Fruit fly (Drosophila melanogaster): ENCODE measurements around the gene Nab2.

Nab2 gene

dm6 chr3R:24318217-24319082 is at the start of gene Nab2, which contains the start of gene BRWD3:
Gene Nab2 (minus strand): TSS chr3R:24318419.
Gene BRWD3 (plus strand): TSS chr3R:24319000.
- TF ChIP-seq CG17801 (GFP tag; optimal IDR thresholded peaks at IDR 0.05; ENCODE audit: partially characterized antibody): peak; percentile 17

DNA sequence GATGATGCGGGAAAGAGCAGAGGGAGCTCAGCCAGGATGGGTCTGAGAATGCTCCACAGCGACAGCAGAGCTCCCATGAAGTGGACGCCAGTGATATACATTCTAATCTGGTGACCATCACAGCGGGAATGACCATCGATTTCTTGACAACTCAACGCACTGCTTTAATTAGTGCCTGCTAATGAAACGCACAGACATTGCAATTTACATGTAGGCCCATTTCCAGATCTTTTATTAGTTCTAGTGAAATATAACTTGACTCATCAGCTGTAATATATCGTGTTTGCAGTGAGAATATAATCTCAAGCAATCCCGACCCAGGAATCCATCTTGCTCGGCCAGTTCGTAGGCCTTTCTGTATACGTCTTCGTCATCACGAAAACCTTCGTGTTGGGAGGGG is 48.9 kb upstream of the Nab2 start, which contains the start of gene CG42811:
CG42811 (minus strand) TSS at position 101 of the 400 bp plus-strand sequence.
- no peak for TF ChIP-seq CG17801 (GFP tag; optimal IDR thresholded peaks at IDR 0.05; ENCODE audit: partially characterized antibody)

DNA sequence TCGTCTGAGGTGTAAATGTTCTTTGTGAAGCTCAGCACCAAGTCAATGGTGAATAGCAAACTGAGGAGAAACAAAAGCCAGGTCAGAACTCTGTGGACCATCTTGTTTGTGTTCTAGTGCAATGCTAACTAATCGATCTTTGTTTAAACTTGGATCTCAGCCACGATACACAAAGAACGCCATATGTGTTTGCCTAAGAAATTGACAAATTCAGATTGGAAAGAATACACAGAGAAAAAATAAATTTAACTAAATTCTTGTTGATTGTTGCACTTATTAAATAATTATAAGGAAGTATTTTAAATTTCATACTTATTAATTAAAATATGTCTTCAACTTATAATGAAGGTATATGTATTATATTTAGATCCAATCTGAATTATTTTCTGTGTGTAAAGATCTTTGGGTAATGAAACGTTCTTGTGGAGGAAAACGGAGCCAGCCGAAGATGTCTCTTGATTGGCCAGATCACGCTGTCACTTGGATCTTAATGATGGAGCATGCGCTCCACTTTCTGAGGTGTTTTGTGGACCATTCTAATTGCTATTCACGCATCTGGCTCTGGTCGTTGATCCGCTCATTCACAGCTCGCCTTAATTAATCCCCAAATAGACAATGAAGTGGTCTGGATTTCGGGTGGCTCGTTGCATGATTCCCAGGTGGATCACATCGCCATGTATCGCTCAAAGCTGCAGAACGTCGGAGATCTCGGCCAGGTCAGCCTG is 46.8 kb upstream of the Nab2 start, which contains the start of the genes CG17784 and CG13613:
CG17784 (minus strand) TSS at position 101 of the 725 bp plus-strand sequence.
CG13613 (plus strand) TSS at position 675 of the 725 bp plus-strand sequence.
- TF ChIP-seq CG17801 (GFP tag; optimal IDR thresholded peaks at IDR 0.05; ENCODE audit: partially characterized antibody): no peak

- no peak for TF ChIP-seq CG17801 (GFP tag; optimal IDR thresholded peaks at IDR 0.05; ENCODE audit: partially characterized antibody)
Measured at dm6 chr3R:24362838-24363237, 44.6 kb upstream of the Nab2 start, which contains the start of gene CG33340. Gene CG33340 (plus strand): TSS chr3R:24363138.

DNA sequence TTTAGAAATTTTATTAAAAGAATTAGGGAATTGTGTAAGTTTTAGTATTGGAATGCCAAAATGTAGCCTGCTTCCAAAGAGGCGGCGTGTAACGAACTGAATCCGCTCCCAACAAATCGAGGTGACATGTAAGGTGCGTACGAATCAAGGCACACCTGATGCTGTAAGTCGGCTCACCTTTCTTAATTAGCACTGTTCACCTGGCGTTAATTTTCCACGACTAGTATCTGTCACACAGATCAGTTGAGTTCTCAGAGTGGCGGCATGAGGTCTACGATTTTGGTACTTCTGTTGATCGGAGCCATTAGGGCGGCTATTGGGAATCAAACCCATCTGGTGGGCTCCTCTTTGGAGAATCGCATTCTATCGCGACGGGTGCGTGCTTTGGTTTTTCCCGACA is 43.4 kb upstream of the Nab2 start, which contains the start of the genes CG5762 and CG33339:
CG5762 (minus strand) TSS at position 101 of the 400 bp plus-strand sequence.
CG33339 (plus strand) TSS at position 265 of the 400 bp plus-strand sequence.
- TF ChIP-seq CG17801 (GFP tag; optimal IDR thresholded peaks at IDR 0.05; ENCODE audit: partially characterized antibody): no peak

DNA sequence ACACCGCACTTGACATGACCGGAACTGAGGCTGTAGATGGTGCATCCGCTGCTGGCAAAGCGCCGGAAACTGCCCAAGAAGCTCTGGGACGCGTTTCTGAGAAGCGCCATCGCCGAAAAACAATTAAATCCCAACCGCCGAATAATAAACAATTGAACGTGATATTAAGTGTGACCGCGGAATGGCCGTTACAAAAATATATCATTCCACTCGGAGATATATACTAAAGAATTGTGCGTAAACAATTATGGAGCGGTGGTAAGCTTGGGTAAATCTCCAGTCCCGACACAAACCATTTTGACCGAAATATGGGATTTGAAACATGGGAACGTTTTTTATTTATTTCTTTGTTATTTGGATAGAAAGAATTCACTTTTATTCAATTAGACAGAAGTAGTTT is 41.7 kb upstream of the Nab2 start, which contains the start of gene CG18528:
CG18528 (minus strand) TSS at position 188 of the 400 bp plus-strand sequence.
- TF ChIP-seq CG17801 (GFP tag; optimal IDR thresholded peaks at IDR 0.05; ENCODE audit: partially characterized antibody): no peak

dm6 chr3R:24357698-24358097 is 39.5 kb upstream of the Nab2 start, which contains the start of gene Golgin84:
Gene Golgin84 (minus strand): TSS chr3R:24357938.
- TF ChIP-seq CG17801 (GFP tag; optimal IDR thresholded peaks at IDR 0.05; ENCODE audit: partially characterized antibody): no peak

- TF ChIP-seq CG17801 (GFP tag; optimal IDR thresholded peaks at IDR 0.05; ENCODE audit: partially characterized antibody): no peak
Measured at dm6 chr3R:24353448-24353847, 35.2 kb upstream of the Nab2 start.

DNA sequence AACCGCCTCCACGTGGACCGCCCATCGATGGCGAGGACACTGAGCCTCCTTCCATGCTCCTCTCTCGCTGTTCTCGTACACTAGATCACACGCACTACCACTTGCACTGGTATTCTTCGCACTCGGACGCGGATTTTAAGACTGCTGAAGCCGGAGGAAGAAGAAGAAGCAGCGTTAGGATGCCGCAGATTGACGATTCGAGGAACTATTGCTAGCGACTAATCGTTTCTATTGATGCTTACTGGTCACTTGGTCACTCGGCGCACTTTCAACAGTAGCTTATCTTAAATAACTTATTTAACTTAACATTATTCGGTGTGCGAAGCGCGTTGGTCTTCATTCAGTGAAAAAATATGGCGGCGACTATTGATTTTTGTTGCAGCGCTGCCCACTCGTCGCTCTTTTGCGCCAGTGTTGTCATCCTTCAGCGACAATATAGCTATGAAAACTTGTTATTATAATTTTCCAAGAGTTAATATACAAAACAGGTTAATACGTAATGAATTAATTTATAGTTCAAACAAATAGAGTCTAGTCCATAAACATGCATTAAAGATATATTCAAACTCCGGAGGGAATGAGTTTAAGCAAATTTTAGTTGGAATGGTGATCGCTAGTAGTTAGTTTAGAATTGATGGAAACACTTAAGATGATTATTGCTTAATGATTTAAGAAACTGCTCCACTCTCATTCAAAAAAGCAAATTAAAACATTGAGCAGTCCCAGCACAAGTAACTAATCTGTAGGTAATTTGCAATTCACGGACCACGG is 30.4 kb upstream of the Nab2 start, which contains the start of the genes CG5746 and CG6454:
CG5746 (minus strand) TSS at position 372 of the 771 bp plus-strand sequence.
CG6454 (plus strand) TSS at position 763 of the 771 bp plus-strand sequence.
- peak; percentile 28 for TF ChIP-seq CG17801 (GFP tag; optimal IDR thresholded peaks at IDR 0.05; ENCODE audit: partially characterized antibody)

dm6 chr3R:24341251-24341650 is 23.0 kb upstream of the Nab2 start, which contains the start of gene Ms:
Gene Ms (plus strand): TSS chr3R:24341551.
- no peak for TF ChIP-seq CG17801 (GFP tag; optimal IDR thresholded peaks at IDR 0.05; ENCODE audit: partially characterized antibody)

- no peak for TF ChIP-seq CG17801 (GFP tag; optimal IDR thresholded peaks at IDR 0.05; ENCODE audit: partially characterized antibody)
Measured at dm6 chr3R:24336622-24337021, 18.4 kb upstream of the Nab2 start, which contains the start of gene CG6432. Gene CG6432 (plus strand): TSS chr3R:24336922.

DNA sequence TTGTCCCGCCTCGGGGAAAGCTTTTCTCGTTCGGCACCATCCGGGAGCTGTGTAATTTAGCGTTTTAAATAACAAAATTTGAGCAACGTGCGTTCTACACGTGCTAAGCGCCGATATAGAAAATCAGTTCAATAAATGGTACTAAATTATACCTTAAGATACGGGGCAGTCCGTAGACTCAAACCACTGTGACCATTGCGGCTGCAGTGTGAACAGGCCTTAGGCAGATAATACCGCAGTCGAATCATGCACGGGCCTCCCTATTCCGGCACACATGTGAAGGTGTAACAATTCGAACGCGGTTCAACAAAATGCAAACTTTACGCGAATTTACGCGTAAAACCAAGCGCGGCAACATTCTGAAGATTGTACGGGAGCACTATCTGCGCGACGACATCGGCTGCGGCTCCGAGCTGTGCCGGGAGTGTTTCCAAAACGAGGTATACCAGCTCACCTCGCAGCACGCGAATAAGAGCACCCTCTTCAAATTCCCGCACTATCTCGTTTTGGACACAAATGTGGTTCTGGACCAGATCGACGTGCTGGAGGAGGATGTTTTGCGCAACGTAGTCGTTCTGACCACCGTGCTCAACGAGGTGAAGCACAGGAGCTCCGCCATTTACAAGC is 15.1 kb upstream of the Nab2 start, which contains the start of the genes Rrp5 and Dis3:
Rrp5 (minus strand) TSS at position 135 of the 627 bp plus-strand sequence.
Dis3 (plus strand) TSS at position 252 of the 627 bp plus-strand sequence.
- TF ChIP-seq CG17801 (GFP tag; optimal IDR thresholded peaks at IDR 0.05; ENCODE audit: partially characterized antibody): no peak

DNA sequence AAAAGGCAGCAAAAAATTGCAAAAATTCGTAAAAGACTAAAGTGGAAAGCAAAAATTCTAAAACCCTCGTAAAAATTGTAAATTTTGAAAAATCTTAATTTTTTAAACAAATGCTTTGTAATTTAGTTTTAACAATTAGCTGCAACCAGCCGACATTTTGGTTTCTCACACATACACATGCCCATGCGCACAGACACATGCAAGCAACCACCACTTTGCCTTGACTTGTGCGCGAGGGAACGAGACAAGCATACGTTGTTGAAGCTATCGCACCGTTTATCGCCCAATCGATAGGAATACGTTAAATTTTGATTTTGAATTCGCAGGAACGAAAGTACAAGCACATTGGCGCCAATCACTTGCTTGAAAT is 2.1 kb upstream of the Nab2 start:
- peak; percentile 8 for TF ChIP-seq CG17801 (GFP tag; optimal IDR thresholded peaks at IDR 0.05; ENCODE audit: partially characterized antibody)
